Fruit fly (Drosophila melanogaster): ENCODE results near the gene ebd1.

- TF ChIP-seq CG14655 (GFP tag; optimal IDR thresholded peaks at IDR 0.05) (no peak), CG8159 (tag; optimal IDR thresholded peaks at IDR 0.05) (no peak), Pif1A (GFP tag; optimal IDR thresholded peaks at IDR 0.05) (no peak), CG32121 (GFP tag; IDR thresholded peaks at IDR 0.05) (no peak; the same call in 1 of the 2 replicates)
These were observed 7.3 kb upstream of the ebd1 start, which contains the start of gene Vti1a for dm6 chr3L:692699-693098.

Measured in whole organism, pupa.